Worm (Caenorhabditis elegans): Measurements from ENCODE around the gene C42C1.9.

- TF ChIP-seq tra-4 (tag; optimal IDR thresholded peaks at IDR 0.05), result no peak
- TF ChIP-seq ama-1 (optimal IDR thresholded peaks at IDR 0.05), result no peak
- no peak for TF ChIP-seq sea-1 (GFP tag; conservative IDR thresholded peaks at IDR 0.05)
- no peak for TF ChIP-seq ceh-13 (GFP tag; optimal IDR thresholded peaks at IDR 0.05)
- TF ChIP-seq scrt-1 (GFP tag; IDR thresholded peaks at IDR 0.05), result no peak
- no peak for TF ChIP-seq flt-1 (GFP tag; IDR thresholded peaks at IDR 0.05)
- TF ChIP-seq tbx-37 (GFP tag; conservative IDR thresholded peaks at IDR 0.05), result no peak
- TF ChIP-seq hnd-1 (tag; optimal IDR thresholded peaks at IDR 0.05), result no peak
- no peak for TF ChIP-seq ets-7 (tag; optimal IDR thresholded peaks at IDR 0.05)
- TF ChIP-seq pes-1 (GFP tag; IDR thresholded peaks at IDR 0.05), result no peak
- TF ChIP-seq tbx-11 (GFP tag; IDR thresholded peaks at IDR 0.05), result no peak
These were observed 46.0 kb downstream of the C42C1.9 start for ce11 chrIV:12335248-12335647.
